Fruit fly (Drosophila melanogaster) whole organism, embryonic: ENCODE measurements around the gene Nak.
A peak's percentile ranks its signal among the peaks of the same experiment; 100 is the strongest.

Source experiments
- ATbp ChIP-seq: fragments of 200-800 bp; sonication (Bioruptor generic); optimal IDR thresholded peaks from 2 replicates; lab custom pipeline; 2017; ENCODE audit warnings: missing biosample characterization, mild to moderate bottlenecking, missing genetic modification characterization, missing genetic modification reagents
- Adf1 ChIP-seq: fragments of 200-800 bp; sonication (Bioruptor generic); IDR thresholded peaks from 2 replicates; pipeline ENCODE4 v1.3.6; 2022; ENCODE audit warnings: missing biosample characterization, missing genetic modification characterization
- BtbVII ChIP-seq: fragments of 200-800 bp; sonication (Bioruptor generic); optimal IDR thresholded peaks from 3 replicates; lab custom pipeline; 2017; ENCODE audit warnings: missing biosample characterization, mild to moderate bottlenecking, missing genetic modification characterization
- CG1024 ChIP-seq: fragments of 200-800 bp; sonication (Bioruptor generic); IDR thresholded peaks from 2 replicates; pipeline ENCODE4 v1.3.6; 2022; ENCODE audit warnings: missing biosample characterization, missing genetic modification characterization
- CG10267 ChIP-seq: fragments of 200-800 bp; sonication (Bioruptor generic); optimal IDR thresholded peaks from 2 replicates; lab custom pipeline; 2018; ENCODE audit warnings: missing biosample characterization, mild to moderate bottlenecking, missing genetic modification characterization, moderate library complexity
- CG12942 ChIP-seq: fragments of 200-800 bp; sonication (Bioruptor generic); optimal IDR thresholded peaks from 3 replicates; lab custom pipeline; 2016; ENCODE audit warnings: missing biosample characterization, missing genetic modification characterization
- CG15269 ChIP-seq: fragments of 200-800 bp; sonication (Bioruptor generic); optimal IDR thresholded peaks from 2 replicates; lab custom pipeline; 2018; ENCODE audit warnings: missing biosample characterization, mild to moderate bottlenecking, missing genetic modification characterization, moderate library complexity
- CG1602 ChIP-seq: fragments of 200-800 bp; sonication (Bioruptor generic); optimal IDR thresholded peaks from 3 replicates; lab custom pipeline; 2016; ENCODE audit warnings: missing biosample characterization, missing genetic modification characterization
- CG17328 ChIP-seq: fragments of 200-800 bp; sonication (Bioruptor generic); IDR thresholded peaks from 2 replicates; pipeline ENCODE4 v1.3.6; 2022; ENCODE audit warnings: missing biosample characterization, missing genetic modification characterization
- CG17612 ChIP-seq: fragments of 200-800 bp; sonication (Bioruptor generic); IDR thresholded peaks from 2 replicates; pipeline ENCODE4 v1.3.6; 2022; ENCODE audit warnings: missing biosample characterization, missing genetic modification characterization
- CG18476 ChIP-seq: fragments of 200-800 bp; sonication (Bioruptor generic); optimal IDR thresholded peaks from 2 replicates; lab custom pipeline; 2016; ENCODE audit warnings: missing biosample characterization, mild to moderate bottlenecking, missing genetic modification characterization
- CG2120 ChIP-seq: fragments of 200-800 bp; sonication (Bioruptor generic); optimal IDR thresholded peaks from 3 replicates; lab custom pipeline; 2016; ENCODE audit warnings: missing biosample characterization, missing genetic modification characterization
- CG32532 ChIP-seq: fragments of 200-800 bp; sonication (Bioruptor generic); IDR thresholded peaks from 2 replicates; pipeline ENCODE4 v1.3.6; 2022; ENCODE audit warnings: missing biosample characterization, missing genetic modification characterization
- CG33213 ChIP-seq: fragments of 200-800 bp; sonication (Bioruptor generic); optimal IDR thresholded peaks from 3 replicates; lab custom pipeline; 2016; ENCODE audit warnings: missing biosample characterization, missing genetic modification characterization
- CG34376 ChIP-seq: fragments of 200-800 bp; sonication (Bioruptor generic); optimal IDR thresholded peaks from 2 replicates; lab custom pipeline; 2018; ENCODE audit warnings: missing biosample characterization, mild to moderate bottlenecking, missing genetic modification characterization
- CG4282 ChIP-seq: fragments of 200-800 bp; sonication (Bioruptor generic); optimal IDR thresholded peaks from 2 replicates; lab custom pipeline; 2016; ENCODE audit warnings: missing biosample characterization, missing genetic modification characterization
- CG6689 ChIP-seq: fragments of 200-800 bp; sonication (Bioruptor generic); IDR thresholded peaks from 2 replicates; pipeline ENCODE4 v1.3.6; 2022; ENCODE audit warnings: missing biosample characterization, missing genetic modification characterization
- CG7745 ChIP-seq: fragments of 200-800 bp; sonication (Bioruptor generic); optimal IDR thresholded peaks from 2 replicates; lab custom pipeline; 2018; ENCODE audit warnings: missing biosample characterization, mild to moderate bottlenecking, missing genetic modification characterization, moderate library complexity
- CG7839 ChIP-seq: fragments of 200-800 bp; sonication (Bioruptor generic); optimal IDR thresholded peaks from 3 replicates; lab custom pipeline; 2018; ENCODE audit warnings: missing biosample characterization, mild to moderate bottlenecking, missing genetic modification characterization, moderate library complexity
- CG8944 ChIP-seq: fragments of 200-800 bp; sonication (Bioruptor generic); optimal IDR thresholded peaks from 3 replicates; lab custom pipeline; 2016; ENCODE audit warnings: missing biosample characterization, missing genetic modification characterization
- Camta ChIP-seq: fragments of 200-800 bp; sonication (Bioruptor generic); optimal IDR thresholded peaks from 2 replicates; lab custom pipeline; 2016; ENCODE audit warnings: missing biosample characterization, missing genetic modification characterization
- Chrac-16 ChIP-seq: fragments of 200-800 bp; sonication (Bioruptor generic); optimal IDR thresholded peaks from 3 replicates; lab custom pipeline; 2016; ENCODE audit warnings: missing biosample characterization, missing genetic modification characterization
- Dref ChIP-seq: fragments of 200-800 bp; sonication (Bioruptor generic); IDR thresholded peaks from 2 replicates; pipeline ENCODE4 v1.3.6; 2022; ENCODE audit warnings: missing biosample characterization, missing genetic modification characterization
- Fer2 ChIP-seq: fragments of 200-800 bp; sonication (Bioruptor generic); optimal IDR thresholded peaks from 2 replicates; lab custom pipeline; 2018; ENCODE audit warnings: missing biosample characterization, mild to moderate bottlenecking, missing genetic modification characterization, moderate library complexity
- Fer3 ChIP-seq: fragments of 200-800 bp; sonication (Bioruptor generic); optimal IDR thresholded peaks from 2 replicates; lab custom pipeline; 2018; ENCODE audit warnings: missing biosample characterization, mild to moderate bottlenecking, missing genetic modification characterization, moderate library complexity
- HLHmδ ChIP-seq: fragments of 200-800 bp; sonication (Bioruptor generic); optimal IDR thresholded peaks from 2 replicates; lab custom pipeline; 2018; ENCODE audit warnings: missing biosample characterization, mild to moderate bottlenecking, missing genetic modification characterization, moderate library complexity
- Jarid2 ChIP-seq: fragments of 200-800 bp; sonication (Bioruptor generic); optimal IDR thresholded peaks from 3 replicates; lab custom pipeline; 2017; ENCODE audit warnings: mild to moderate bottlenecking, missing biosample characterization, missing genetic modification reagents, missing genetic modification characterization
- Mrtf ChIP-seq: fragments of 200-800 bp; sonication (Bioruptor generic); IDR thresholded peaks from 3 replicates; pipeline ENCODE4 v1.3.6; 2022; ENCODE audit warnings: missing biosample characterization, missing genetic modification characterization
- NC2β ChIP-seq: fragments of 200-800 bp; sonication (Bioruptor generic); optimal IDR thresholded peaks from 2 replicates; lab custom pipeline; 2016; ENCODE audit warnings: missing biosample characterization, missing genetic modification characterization
- Oli ChIP-seq: fragments of 200-800 bp; sonication (Bioruptor generic); optimal IDR thresholded peaks from 2 replicates; lab custom pipeline; 2018; ENCODE audit warnings: missing biosample characterization, mild to moderate bottlenecking, missing genetic modification characterization, moderate library complexity
- Optix ChIP-seq: fragments of 200-800 bp; sonication (Bioruptor generic); IDR thresholded peaks from 3 replicates; pipeline ENCODE4 v1.3.6; 2022; ENCODE audit warnings: missing biosample characterization, missing genetic modification characterization
- Sry-β ChIP-seq: fragments of 200-800 bp; sonication (Bioruptor generic); optimal IDR thresholded peaks from 2 replicates; lab custom pipeline; 2018; ENCODE audit warnings: missing biosample characterization, mild to moderate bottlenecking, missing genetic modification characterization, moderate library complexity
- Ssrp ChIP-seq: fragments of 200-800 bp; sonication (Bioruptor generic); optimal IDR thresholded peaks from 2 replicates; lab custom pipeline; 2018; ENCODE audit warnings: missing biosample characterization, mild to moderate bottlenecking, missing genetic modification characterization, moderate library complexity
- Trl ChIP-seq, 3 experiments: fragments of >200 bp in 2 of 3; fragments of 200-800 bp in 1 of 3; sonication (Bioruptor generic) in 1 of 3; optimal IDR thresholded peaks; 2 replicates in 1 of 3; 3 replicates in 2 of 3; lab custom pipeline; 2016 to 2017; ENCODE audit warnings: missing biosample characterization in 1 of 3, missing genetic modification characterization in 1 of 3
- Usf ChIP-seq: fragments of 200-800 bp; sonication (Bioruptor generic); optimal IDR thresholded peaks from 2 replicates; lab custom pipeline; 2017; ENCODE audit warnings: missing genotype, missing biosample characterization, missing genetic modification characterization
- ab ChIP-seq: fragments of 200-800 bp; sonication (Bioruptor generic); optimal IDR thresholded peaks from 2 replicates; lab custom pipeline; 2016; ENCODE audit warnings: missing biosample characterization, missing genetic modification characterization
- btn ChIP-seq: fragments of 200-800 bp; sonication (Bioruptor generic); optimal IDR thresholded peaks from 2 replicates; lab custom pipeline; 2016; ENCODE audit warnings: missing biosample characterization, missing genetic modification characterization
- cad ChIP-seq: fragments of >200 bp; optimal IDR thresholded peaks from 2 replicates; lab custom pipeline; 2017; ENCODE audit warnings: missing biosample characterization, missing genetic modification characterization
- ems ChIP-seq: fragments of 200-800 bp; sonication (Bioruptor generic); optimal IDR thresholded peaks from 3 replicates; lab custom pipeline; 2016; ENCODE audit warnings: missing biosample characterization, missing genetic modification characterization
- gce ChIP-seq: fragments of 200-800 bp; sonication (Bioruptor generic); IDR thresholded peaks from 3 replicates; pipeline ENCODE4 v1.3.6; 2022; ENCODE audit warnings: missing biosample characterization, missing genetic modification characterization
- her ChIP-seq: fragments of 200-800 bp; sonication (Bioruptor generic); optimal IDR thresholded peaks from 2 replicates; lab custom pipeline; 2016; ENCODE audit warnings: missing biosample characterization, missing genetic modification characterization
- hkb ChIP-seq, 2 experiments: fragments of 200-800 bp in 1 of 2; fragments of >200 bp in 1 of 2; sonication (Bioruptor generic) in 1 of 2; IDR thresholded peaks in 1 of 2; optimal IDR thresholded peaks in 1 of 2; 2 replicates each; pipeline versions ENCODE4 v1.3.6 to Lab custom; 2017 to 2022; ENCODE audit warnings: missing biosample characterization in 1 of 2, missing genetic modification characterization in 1 of 2
- kah ChIP-seq: fragments of 200-800 bp; sonication (Bioruptor generic); optimal IDR thresholded peaks from 2 replicates; lab custom pipeline; 2018; ENCODE audit warnings: missing biosample characterization, mild to moderate bottlenecking, missing genetic modification characterization
- lbe ChIP-seq: fragments of 200-800 bp; sonication (Bioruptor generic); optimal IDR thresholded peaks from 2 replicates; lab custom pipeline; 2016; ENCODE audit warnings: missing biosample characterization, mild to moderate bottlenecking, missing genetic modification characterization
- pita ChIP-seq: fragments of 200-800 bp; sonication (Bioruptor generic); optimal IDR thresholded peaks from 2 replicates; lab custom pipeline; 2017; ENCODE audit warnings: missing biosample characterization, mild to moderate bottlenecking, missing genetic modification characterization
- row ChIP-seq: fragments of 200-800 bp; sonication (Bioruptor generic); IDR thresholded peaks from 3 replicates; pipeline ENCODE4 v1.3.6; 2022; ENCODE audit warnings: missing biosample characterization, missing genetic modification characterization
- sc ChIP-seq, 3 experiments: fragments of >200 bp in 2 of 3; fragments of 200-800 bp in 1 of 3; sonication (Bioruptor generic) in 1 of 3; optimal IDR thresholded peaks; 2 replicates in 2 of 3; 3 replicates in 1 of 3; lab custom pipeline; 2017; ENCODE audit warnings: mild to moderate bottlenecking in 1 of 3, missing biosample characterization in 1 of 3, missing genetic modification characterization in 1 of 3, missing genetic modification reagents in 1 of 3
- ssp ChIP-seq: fragments of 200-800 bp; sonication (Bioruptor generic); IDR thresholded peaks from 2 replicates; pipeline ENCODE4 v1.3.6; 2022; ENCODE audit warnings: missing biosample characterization, missing genetic modification characterization
- trem ChIP-seq: fragments of 200-800 bp; optimal IDR thresholded peaks from 3 replicates; lab custom pipeline; 2019; ENCODE audit warnings: missing biosample characterization, mild to moderate bottlenecking, missing genetic modification characterization, moderate library complexity
- zen2 ChIP-seq: fragments of 200-800 bp; sonication (Bioruptor generic); IDR thresholded peaks from 3 replicates; pipeline ENCODE4 v1.3.6; 2022; ENCODE audit warnings: missing biosample characterization, missing genetic modification characterization; ENCODE audit not compliant: partially characterized antibody

The Nak gene

DNA sequence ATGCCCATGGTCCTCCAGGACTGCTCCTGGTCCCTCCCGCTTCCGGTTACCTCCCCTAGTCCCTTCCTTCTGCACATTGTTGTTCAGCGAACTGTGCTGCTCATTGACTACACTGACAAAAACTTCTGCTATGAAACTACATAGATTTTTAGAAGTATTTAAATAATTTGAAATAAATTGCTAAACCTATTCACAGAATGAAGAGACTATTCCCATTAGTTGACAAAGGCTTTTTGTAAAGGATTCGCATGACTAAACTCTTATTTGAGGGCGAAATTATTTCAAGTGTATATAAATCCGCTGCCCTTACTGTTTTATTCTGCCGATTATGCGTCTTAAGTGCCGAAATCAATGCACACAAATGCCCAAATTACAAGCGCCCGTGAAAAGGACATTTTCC, 47.3 kb downstream of the Nak start (continued):
- TF ChIP-seq Trl (optimal IDR thresholded peaks at IDR 0.05; lab: Kevin White, UChicago) (no peak), Trl (GFP tag; optimal IDR thresholded peaks at IDR 0.05; lab: Kevin White, UChicago) (peak; percentile 34), CG15269 (tag; lab: Kevin White, UChicago) (peak; percentile 34), Mrtf (GFP tag; lab: Robert Waterston, UW) (no peak), Dref (GFP tag; lab: Robert Waterston, UW) (no peak), CG2120 (no peak), CG7839 (tag; lab: Kevin White, UChicago) (peak; percentile 63), CG1602 (GFP tag; lab: Kevin White, UChicago) (peak; percentile 32), row (GFP tag; lab: Robert Waterston, UW) (peak; percentile 59), CG10267 (peak; percentile 76), Optix (GFP tag; lab: Robert Waterston, UW) (no peak), lbe (no peak), her (GFP tag; lab: Kevin White, UChicago) (no peak), ATbp (peak; percentile 28), kah (GFP tag; lab: Kevin White, UChicago) (peak; percentile 4), CG32532 (no peak), CG4282 (no peak), CG1024 (GFP tag; lab: Robert Waterston, UW) (peak; percentile 30; the same call in 1 of the 2 replicates), trem (tag; lab: Kevin White, UChicago) (peak; percentile 65), pita (GFP tag; lab: Kevin White, UChicago) (no peak), Usf (GFP tag; lab: Kevin White, UChicago) (no peak), Camta (GFP tag; lab: Kevin White, UChicago) (peak; percentile 21), BtbVII (no peak), Sry-β (GFP tag; lab: Kevin White, UChicago) (peak; percentile 37), CG7745 (tag; lab: Kevin White, UChicago) (no peak), gce (GFP tag; lab: Robert Waterston, UW) (0 out of 3 replicates have a peak, but pooled peaks have one; percentile 15), CG6689 (GFP tag; lab: Robert Waterston, UW) (peak; percentile 41; the same call in 1 of the 2 replicates), Fer3 (tag; lab: Kevin White, UChicago) (no peak), hkb (optimal IDR thresholded peaks at IDR 0.05; lab: Kevin White, UChicago) (no peak), hkb (GFP tag; IDR thresholded peaks at IDR 0.05; lab: Robert Waterston, UW) (peak; percentile 54; the same call in 1 of the 2 replicates), CG12942 (GFP tag; lab: Kevin White, UChicago) (peak; percentile 19), Jarid2 (GFP tag; lab: Kevin White, UChicago) (peak; percentile 33), sc (optimal IDR thresholded peaks at IDR 0.05; lab: Kevin White, UChicago) (no peak), sc (GFP tag; optimal IDR thresholded peaks at IDR 0.05; lab: Kevin White, UChicago) (peak; percentile 56), ab (GFP tag; lab: Kevin White, UChicago) (no peak), CG8944 (GFP tag; lab: Kevin White, UChicago) (peak; percentile 15), ssp (GFP tag; lab: Robert Waterston, UW) (peak; percentile 37; the same call in 1 of the 2 replicates), HLHmδ (no peak), CG17328 (GFP tag; lab: Robert Waterston, UW) (peak; percentile 52), CG33213 (GFP tag; lab: Kevin White, UChicago) (peak; percentile 9), btn (peak; percentile 47), zen2 (GFP tag; lab: Robert Waterston, UW) (no peak), cad (no peak), Oli (tag; lab: Kevin White, UChicago) (peak; percentile 64), CG34376 (GFP tag; lab: Kevin White, UChicago) (no peak), CG18476 (GFP tag; lab: Kevin White, UChicago) (peak; percentile 44), Chrac-16 (GFP tag; lab: Kevin White, UChicago) (peak; percentile 49), Ssrp (tag; lab: Kevin White, UChicago) (peak; percentile 47), CG17612 (GFP tag; lab: Robert Waterston, UW) (no peak), ems (GFP tag; lab: Kevin White, UChicago) (no peak), NC2β (GFP tag; lab: Kevin White, UChicago) (peak; percentile 36), Fer2 (tag; lab: Kevin White, UChicago) (no peak), Adf1 (GFP tag; lab: Robert Waterston, UW) (no peak)
